Fruit fly (Drosophila melanogaster) Kc167 (cell line): ENCODE results near the gene CG10365.

Experiments used
- Myc ChIP-seq: fragments of >200 bp; optimal IDR thresholded peaks from 2 replicates; lab custom pipeline; 2017; ENCODE audit warnings: missing external identifiers
- Sin3A ChIP-seq: fragments of >200 bp; optimal IDR thresholded peaks from 2 replicates; lab custom pipeline; 2018; ENCODE audit warnings: missing external identifiers
- h ChIP-seq: fragments of >200 bp; optimal IDR thresholded peaks from 3 replicates; lab custom pipeline; 2018; ENCODE audit warnings: missing external identifiers
- insv ChIP-seq: fragments of >200 bp; optimal IDR thresholded peaks from 3 replicates; lab custom pipeline; 2018; ENCODE audit warnings: missing external identifiers
- psq ChIP-seq: fragments of >200 bp; optimal IDR thresholded peaks from 2 replicates; lab custom pipeline; 2017; ENCODE audit warnings: missing external identifiers
- ttk ChIP-seq: sonication (Bioruptor generic); optimal IDR thresholded peaks from 2 replicates; lab custom pipeline; 2017; ENCODE audit warnings: missing external identifiers

Gene CG10365

DNA sequence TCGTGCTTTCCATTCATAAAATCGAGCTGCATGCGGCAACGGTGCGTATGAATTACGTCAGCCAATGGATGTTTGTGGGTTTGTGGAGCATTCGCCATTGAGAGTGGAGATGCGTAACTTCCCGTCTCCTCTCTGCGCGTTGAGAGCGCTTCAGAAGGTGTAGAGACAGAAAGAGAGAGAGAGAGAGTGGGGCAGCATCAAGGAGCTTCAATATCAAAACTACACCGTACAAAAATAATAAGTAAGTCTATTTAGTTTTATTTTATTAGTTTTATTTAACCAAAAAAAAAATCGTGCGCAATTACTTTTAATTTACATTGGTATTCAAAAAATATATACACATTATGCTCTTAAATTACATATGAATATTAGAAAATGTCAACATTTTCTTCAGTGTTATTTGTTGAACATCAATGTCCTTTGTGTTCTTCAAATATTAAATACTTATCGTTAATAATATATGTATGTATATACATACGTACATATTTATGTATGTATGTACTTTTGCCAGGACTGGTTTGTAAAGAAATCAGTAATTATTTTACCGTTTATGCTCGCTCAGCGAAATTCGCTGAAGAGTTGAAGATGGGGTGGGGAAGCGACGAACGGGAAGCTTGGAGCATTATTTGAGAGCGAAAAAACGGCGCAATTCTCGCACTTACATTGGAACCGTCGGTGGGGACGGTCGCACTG lies at the start of gene CG10365:
TSS of gene CG10365 (plus strand) at position 652 of the 693 bp plus-strand sequence.
- TF ChIP-seq Myc (lab: Kevin White, UChicago) (no peak), Sin3A (lab: Kevin White, UChicago) (no peak), psq (lab: Kevin White, UChicago) (no peak), insv (lab: Kevin White, UChicago) (no peak), h (lab: Kevin White, UChicago) (no peak), ttk (lab: Kevin White, UChicago) (no peak)

DNA sequence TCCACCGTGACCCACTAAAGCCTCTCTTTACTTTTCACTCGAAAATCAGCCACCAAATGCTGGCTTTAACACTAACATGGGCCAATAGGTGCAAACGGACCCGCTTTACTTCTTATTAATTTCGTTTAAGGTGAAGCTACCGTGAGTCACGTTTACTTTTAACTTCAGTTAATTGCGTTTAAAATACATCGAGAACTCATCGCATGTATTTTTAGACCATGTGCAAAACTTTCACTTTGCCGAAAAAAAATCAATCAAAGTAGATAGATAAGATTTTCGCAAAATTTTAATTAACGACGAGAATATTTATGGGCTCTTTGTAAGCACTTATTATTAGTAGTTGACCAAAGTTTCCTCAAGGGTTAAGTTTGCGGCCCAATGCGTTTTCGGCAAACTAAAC lies 48.8 kb upstream of the CG10365 start:
- TF ChIP-seq insv (lab: Kevin White, UChicago) = no peak
- TF ChIP-seq Myc (lab: Kevin White, UChicago) = no peak
- TF ChIP-seq h (lab: Kevin White, UChicago) = no peak
- no peak for TF ChIP-seq ttk (lab: Kevin White, UChicago)
- no peak for TF ChIP-seq psq (lab: Kevin White, UChicago)
- no peak for TF ChIP-seq Sin3A (lab: Kevin White, UChicago)

DNA sequence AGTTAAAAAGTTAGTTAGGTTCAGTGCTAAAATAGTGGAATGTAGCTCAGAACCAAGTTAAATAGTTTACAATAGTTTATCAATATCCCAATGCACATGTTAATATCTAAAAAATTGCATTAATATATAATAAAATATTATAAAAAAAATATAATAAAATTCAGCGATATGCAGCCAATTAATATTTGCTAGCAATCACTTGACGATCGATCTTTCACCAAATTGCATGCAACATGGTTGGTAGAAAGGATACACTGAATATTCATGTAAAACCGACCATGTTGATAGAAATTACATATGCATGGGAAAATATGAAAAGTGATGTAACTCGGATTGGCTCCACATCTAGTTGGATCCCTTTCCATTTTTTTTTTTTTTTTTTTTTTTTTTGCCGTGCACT lies 47.5 kb upstream of the CG10365 start:
- no peak for TF ChIP-seq insv (lab: Kevin White, UChicago)
- no peak for TF ChIP-seq ttk (lab: Kevin White, UChicago)
- no peak for TF ChIP-seq h (lab: Kevin White, UChicago)
- no peak for TF ChIP-seq Sin3A (lab: Kevin White, UChicago)
- TF ChIP-seq Myc (lab: Kevin White, UChicago) = no peak
- no peak for TF ChIP-seq psq (lab: Kevin White, UChicago)

DNA sequence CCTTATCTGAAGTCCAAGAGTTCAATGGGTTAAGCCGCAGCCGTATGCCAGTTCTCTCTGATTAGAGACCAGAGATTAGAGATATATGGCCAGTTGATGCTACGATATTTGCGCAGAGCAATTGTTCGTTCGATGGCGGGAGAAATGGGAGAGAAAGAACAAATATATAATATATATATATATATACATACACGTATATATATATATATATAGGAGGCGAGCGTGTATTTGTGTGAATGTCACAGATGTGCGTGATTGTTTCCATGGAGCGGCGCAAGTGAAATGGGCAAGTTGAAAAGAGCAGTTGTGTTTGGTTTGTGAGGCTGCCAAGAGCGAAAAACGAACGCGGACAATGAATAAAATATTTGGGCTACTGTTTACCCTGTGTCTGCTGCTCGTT lies 46.1 kb upstream of the CG10365 start, which contains the start of gene GILT3:
TSS of gene GILT3 (plus strand) at position 301 of the 400 bp plus-strand sequence.
- no peak for TF ChIP-seq insv (lab: Kevin White, UChicago)
- TF ChIP-seq Sin3A (lab: Kevin White, UChicago) = no peak
- TF ChIP-seq ttk (lab: Kevin White, UChicago) = no peak
- TF ChIP-seq psq (lab: Kevin White, UChicago) = no peak
- TF ChIP-seq Myc (lab: Kevin White, UChicago) = no peak
- TF ChIP-seq h (lab: Kevin White, UChicago) = no peak

DNA sequence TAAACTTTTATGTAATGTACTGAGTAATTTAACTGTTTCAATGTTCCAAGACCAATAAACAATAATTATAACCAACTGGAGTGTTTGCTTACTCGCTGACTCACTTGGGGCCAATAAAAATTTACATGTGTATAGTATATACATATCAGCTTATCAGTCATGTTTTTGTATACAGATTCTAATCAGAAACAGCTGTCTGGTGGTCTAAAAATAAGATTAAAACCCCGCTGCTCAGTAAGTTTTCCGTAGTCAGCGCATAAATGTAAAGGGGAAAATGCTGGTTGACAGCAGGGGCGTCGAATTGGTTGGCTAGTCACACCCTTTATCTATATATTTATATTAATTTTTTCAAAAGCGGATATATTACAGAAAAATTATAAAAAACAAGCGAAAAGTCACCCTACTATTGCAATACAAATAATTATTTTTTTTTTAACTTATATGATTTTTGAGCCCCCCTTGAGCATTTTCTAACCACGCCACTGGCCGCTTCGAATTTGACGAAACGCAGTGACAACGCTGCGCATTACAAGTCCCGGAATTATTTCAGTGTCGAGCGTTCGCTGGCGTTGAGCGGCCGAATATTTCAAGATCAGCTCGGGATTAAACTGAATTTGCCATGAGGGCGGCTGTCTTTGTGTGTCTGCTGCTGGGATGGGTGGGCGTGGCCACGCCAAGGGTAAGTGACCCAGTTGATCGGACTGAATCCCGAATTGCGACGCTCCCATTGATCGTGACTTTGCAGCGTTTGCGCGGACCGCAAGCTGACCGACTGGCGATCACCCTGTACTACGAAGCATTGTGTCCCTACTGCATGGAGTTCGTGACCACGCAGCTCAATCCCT lies 44.6 kb upstream of the CG10365 start, which contains the start of gene GILT2:
TSS of gene GILT2 (plus strand) at position 547 of the 845 bp plus-strand sequence.
- TF ChIP-seq insv (lab: Kevin White, UChicago) (no peak), ttk (lab: Kevin White, UChicago) (no peak), Myc (lab: Kevin White, UChicago) (no peak), psq (lab: Kevin White, UChicago) (no peak), Sin3A (lab: Kevin White, UChicago) (no peak), h (lab: Kevin White, UChicago) (no peak)

DNA sequence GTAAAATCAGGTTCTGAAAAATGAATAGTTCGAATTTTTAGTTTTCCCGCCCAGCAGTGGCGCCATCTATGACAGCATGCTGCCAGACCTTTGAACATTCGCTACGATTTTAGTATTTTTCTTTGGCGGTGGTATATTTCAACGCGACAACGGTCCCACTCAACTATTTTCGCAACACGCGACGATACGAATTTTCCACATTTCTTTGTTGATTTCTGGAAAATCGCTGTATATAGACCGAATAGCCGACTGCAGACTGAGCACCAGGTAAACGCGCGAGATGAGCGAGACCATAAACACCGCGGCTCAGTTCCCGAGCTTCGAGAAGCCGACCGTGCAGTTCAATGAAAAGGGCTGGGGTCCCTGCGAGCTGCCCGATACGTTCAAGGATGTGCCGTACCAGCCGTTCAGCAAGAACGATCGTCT lies 43.2 kb upstream of the CG10365 start, which contains the start of gene eIF3d1:
TSS of gene eIF3d1 (plus strand) at position 129 of the 426 bp plus-strand sequence.
- no peak for TF ChIP-seq psq (lab: Kevin White, UChicago)
- TF ChIP-seq h (lab: Kevin White, UChicago) = no peak
- TF ChIP-seq Myc (lab: Kevin White, UChicago) = no peak
- no peak for TF ChIP-seq Sin3A (lab: Kevin White, UChicago)
- no peak for TF ChIP-seq ttk (lab: Kevin White, UChicago)
- TF ChIP-seq insv (lab: Kevin White, UChicago) = no peak

DNA sequence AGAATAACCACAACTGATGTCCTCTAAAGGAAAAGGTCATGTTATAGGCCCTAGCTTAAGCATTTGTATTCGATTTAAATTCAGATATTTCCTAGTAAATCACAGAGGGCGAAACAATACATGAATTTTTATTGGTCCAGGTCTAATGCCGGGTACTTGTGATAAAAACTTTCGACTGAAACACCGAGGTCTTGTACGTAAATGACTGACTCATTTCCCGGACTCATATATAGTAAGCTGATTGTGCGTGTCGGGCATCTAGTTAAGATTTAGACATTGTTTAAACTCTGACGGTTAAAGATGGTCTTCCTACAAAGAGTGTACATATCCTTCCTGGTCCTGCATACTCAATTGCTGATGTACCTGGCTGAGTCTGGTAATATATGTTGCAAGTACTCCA lies 40.9 kb upstream of the CG10365 start, which contains the start of gene CG16710:
TSS of gene CG16710 (plus strand) at position 301 of the 400 bp plus-strand sequence.
- TF ChIP-seq ttk (lab: Kevin White, UChicago) (no peak), Sin3A (lab: Kevin White, UChicago) (no peak), insv (lab: Kevin White, UChicago) (no peak), psq (lab: Kevin White, UChicago) (no peak), h (lab: Kevin White, UChicago) (no peak), Myc (lab: Kevin White, UChicago) (no peak)

DNA sequence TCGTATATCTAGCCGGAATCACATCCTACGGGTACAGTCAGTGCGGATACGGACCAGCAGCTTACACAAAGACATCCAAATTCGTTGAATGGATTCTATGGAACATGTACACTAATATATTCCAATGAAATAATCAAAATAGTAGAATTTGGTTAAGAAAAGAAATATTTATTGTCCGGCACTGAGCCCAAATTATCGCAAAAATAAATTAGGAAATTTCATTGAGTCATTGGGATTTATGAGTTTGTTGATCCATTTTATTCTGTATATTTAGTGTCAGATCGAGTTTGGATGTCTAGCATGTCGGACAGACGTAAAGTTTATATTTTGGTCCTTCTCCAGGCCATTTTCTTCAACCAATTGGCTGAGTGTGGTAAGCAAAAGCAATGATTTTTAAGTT lies 39.4 kb upstream of the CG10365 start, which contains the start of gene CG18754:
TSS of gene CG18754 (plus strand) at position 301 of the 400 bp plus-strand sequence.
- TF ChIP-seq insv (lab: Kevin White, UChicago) (no peak), psq (lab: Kevin White, UChicago) (no peak), ttk (lab: Kevin White, UChicago) (no peak), Myc (lab: Kevin White, UChicago) (no peak), h (lab: Kevin White, UChicago) (no peak), Sin3A (lab: Kevin White, UChicago) (no peak)

DNA sequence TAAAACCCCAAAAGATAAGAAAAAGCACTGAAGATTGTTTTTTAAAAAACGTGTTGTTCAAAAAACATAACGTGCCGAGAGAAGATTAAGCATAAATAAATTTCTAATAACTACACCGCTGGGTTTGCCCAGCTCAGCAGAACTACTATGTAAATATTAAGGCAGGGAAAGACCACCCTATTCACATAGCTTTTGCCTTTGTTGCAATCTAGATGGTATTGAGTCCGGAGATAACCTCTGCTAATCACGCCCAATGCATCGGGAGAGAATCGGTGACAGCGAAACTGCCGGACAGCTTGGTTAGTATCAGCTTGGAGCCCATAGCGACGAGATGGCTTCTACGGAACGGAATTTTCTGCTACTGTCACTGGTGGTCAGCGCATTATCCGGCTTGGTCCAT lies 37.2 kb upstream of the CG10365 start, which contains the start of gene SPE:
TSS of gene SPE (plus strand) at position 301 of the 400 bp plus-strand sequence.
- TF ChIP-seq psq (lab: Kevin White, UChicago) (no peak), Sin3A (lab: Kevin White, UChicago) (no peak), h (lab: Kevin White, UChicago) (no peak), insv (lab: Kevin White, UChicago) (no peak), Myc (lab: Kevin White, UChicago) (no peak)

DNA sequence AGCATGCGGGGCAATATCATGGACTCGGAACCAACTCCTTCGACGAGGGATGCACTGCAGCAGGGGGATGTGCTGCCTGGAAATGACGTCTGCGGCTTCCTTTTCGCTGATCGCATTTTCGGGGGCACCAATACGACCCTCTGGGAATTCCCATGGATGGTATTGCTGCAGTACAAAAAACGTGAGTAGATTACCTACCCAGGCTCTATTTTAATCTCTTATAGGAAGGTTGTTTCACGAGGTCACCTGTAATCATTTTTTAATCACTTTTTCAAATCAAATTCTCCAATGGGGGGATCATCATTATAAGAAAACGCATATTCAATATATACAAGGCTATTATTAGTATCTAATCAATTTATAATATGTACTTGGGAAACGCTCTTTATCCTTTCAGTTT lies 36.2 kb upstream of the CG10365 start:
- TF ChIP-seq insv (lab: Kevin White, UChicago) (no peak), h (lab: Kevin White, UChicago) (no peak), Sin3A (lab: Kevin White, UChicago) (no peak), ttk (lab: Kevin White, UChicago) (no peak), Myc (lab: Kevin White, UChicago) (no peak), psq (lab: Kevin White, UChicago) (no peak)
